Fruit fly (Drosophila melanogaster): ENCODE results near the gene CG5555.

Gene CG5555

dm6 chr3R:19147511-19148239 is 32.7 kb downstream of the CG5555 start, which contains the start of gene Ppcs (continued):
- no peak for TF ChIP-seq danr (GFP tag; IDR thresholded peaks at IDR 0.05)
- TF ChIP-seq Sox100B (GFP tag; optimal IDR thresholded peaks at IDR 0.05) = peak; percentile 81
- peak; percentile 64; the same call in 1 of the 2 replicates for TF ChIP-seq rib (GFP tag; IDR thresholded peaks at IDR 0.05)
- peak; percentile 97 for TF ChIP-seq Dp (GFP tag; optimal IDR thresholded peaks at IDR 0.05)
- no peak for TF ChIP-seq HLH4C (GFP tag; IDR thresholded peaks at IDR 0.05; ENCODE audit: partially characterized antibody)
- no peak for TF ChIP-seq corto (GFP tag; optimal IDR thresholded peaks at IDR 0.05)
- TF ChIP-seq nom (GFP tag; optimal IDR thresholded peaks at IDR 0.05) = peak; percentile 98
- peak; percentile 25 for TF ChIP-seq Neu2 (GFP tag; optimal IDR thresholded peaks at IDR 0.05; ENCODE audit: borderline replicate concordance)
- peak; percentile 49 for TF ChIP-seq CG7928 (GFP tag; optimal IDR thresholded peaks at IDR 0.05)
- TF ChIP-seq cad (GFP tag; optimal IDR thresholded peaks at IDR 0.05) = no peak
- TF ChIP-seq CG12236 (GFP tag; optimal IDR thresholded peaks at IDR 0.05) = peak; percentile 44
- peak; percentile 22 for TF ChIP-seq CG30431 (GFP tag; optimal IDR thresholded peaks at IDR 0.05)
- no peak for TF ChIP-seq run (tag; optimal IDR thresholded peaks at IDR 0.05)
- peak; percentile 49; the same call in 1 of the 2 replicates for TF ChIP-seq hbn (GFP tag; IDR thresholded peaks at IDR 0.05; ENCODE audit: partially characterized antibody)
- peak; percentile 38; the same call in 1 of the 3 replicates for TF ChIP-seq knrl (GFP tag; IDR thresholded peaks at IDR 0.05; ENCODE audit: partially characterized antibody)
- peak; percentile 54 for TF ChIP-seq unc-4 (GFP tag; IDR thresholded peaks at IDR 0.05; ENCODE audit: partially characterized antibody)
- TF ChIP-seq CG3726 (GFP tag; IDR thresholded peaks at IDR 0.05) = no peak
- TF ChIP-seq Dfd (GFP tag; optimal IDR thresholded peaks at IDR 0.05) = no peak
- TF ChIP-seq CG13894 (tag; optimal IDR thresholded peaks at IDR 0.05) = peak; percentile 54
- TF ChIP-seq CG8924 (tag; optimal IDR thresholded peaks at IDR 0.05) = peak; percentile 33
- TF ChIP-seq Camta (GFP tag; optimal IDR thresholded peaks at IDR 0.05) = peak; percentile 63
- peak; percentile 50 for TF ChIP-seq Antp (GFP tag; optimal IDR thresholded peaks at IDR 0.05)
- no peak for TF ChIP-seq nerfin-2 (GFP tag; IDR thresholded peaks at IDR 0.05; ENCODE audit: partially characterized antibody)
- peak; percentile 56; the same call in 1 of the 2 replicates for TF ChIP-seq CG32532 (GFP tag; IDR thresholded peaks at IDR 0.05)
- TF ChIP-seq Hey (tag; optimal IDR thresholded peaks at IDR 0.05) = peak; percentile 86
- peak; percentile 28 for TF ChIP-seq Nf-YB (GFP tag; optimal IDR thresholded peaks at IDR 0.05)
- peak; percentile 33 for TF ChIP-seq CG30020 (tag; optimal IDR thresholded peaks at IDR 0.05)
- TF ChIP-seq caup (GFP tag; optimal IDR thresholded peaks at IDR 0.05; ENCODE audit: severe bottlenecking) = peak; percentile 54
- no peak for TF ChIP-seq wdn (GFP tag; IDR thresholded peaks at IDR 0.05)
- TF ChIP-seq HmgZ (tag; optimal IDR thresholded peaks at IDR 0.05) = peak; percentile 62
- TF ChIP-seq Opbp (GFP tag; IDR thresholded peaks at IDR 0.05; ENCODE audit: partially characterized antibody) = peak; percentile 99
- TF ChIP-seq CG17186 (GFP tag; optimal IDR thresholded peaks at IDR 0.05) = peak; percentile 83
- no peak; the same call in 1 of the 2 replicates for TF ChIP-seq CG4404 (GFP tag; IDR thresholded peaks at IDR 0.05)
- TF ChIP-seq CG10431 (GFP tag; optimal IDR thresholded peaks at IDR 0.05) = peak; percentile 78
- no peak for TF ChIP-seq C15 (GFP tag; IDR thresholded peaks at IDR 0.05)
- TF ChIP-seq mirr (GFP tag; optimal IDR thresholded peaks at IDR 0.05) = peak; percentile 13
- TF ChIP-seq CG12071 (GFP tag; optimal IDR thresholded peaks at IDR 0.05) = peak; percentile 19
- TF ChIP-seq CG14441 (GFP tag; IDR thresholded peaks at IDR 0.05) = no peak
- TF ChIP-seq sd (tag; optimal IDR thresholded peaks at IDR 0.05) = peak; percentile 51
- TF ChIP-seq CG43689 (GFP tag; IDR thresholded peaks at IDR 0.05) = no peak
- no peak for TF ChIP-seq ham (GFP tag; IDR thresholded peaks at IDR 0.05)
- no peak for TF ChIP-seq Poxn (GFP tag; IDR thresholded peaks at IDR 0.05)
- TF ChIP-seq Sox102F (GFP tag; optimal IDR thresholded peaks at IDR 0.05) = peak; percentile 12
- peak; percentile 65 for TF ChIP-seq CG7786 (GFP tag; optimal IDR thresholded peaks at IDR 0.05)
- TF ChIP-seq yki (optimal IDR thresholded peaks at IDR 0.05) = peak; percentile 77
- TF ChIP-seq CG14710 (tag; optimal IDR thresholded peaks at IDR 0.05) = peak; percentile 80
- TF ChIP-seq dysf (GFP tag; IDR thresholded peaks at IDR 0.05) = peak; percentile 22; the same call in 1 of the 3 replicates
- no peak; the same call in 1 of the 2 replicates for TF ChIP-seq inv (GFP tag; IDR thresholded peaks at IDR 0.05; ENCODE audit: partially characterized antibody)
- TF ChIP-seq CG14667 (GFP tag; IDR thresholded peaks at IDR 0.05) = no peak
